Fruit fly (Drosophila melanogaster) whole organism, embryonic: ENCODE results near the gene Vm26Aa.

Experiments
- Abd-B ChIP-seq: fragments of 200-800 bp; sonication (Bioruptor generic); optimal IDR thresholded peaks from 2 replicates; lab custom pipeline; 2018; ENCODE audit warnings: missing biosample characterization, mild to moderate bottlenecking, missing genetic modification characterization, moderate library complexity
- CG11093 ChIP-seq: fragments of 200-800 bp; sonication (Bioruptor generic); IDR thresholded peaks from 3 replicates; pipeline ENCODE4 v1.3.6; 2022; ENCODE audit warnings: missing biosample characterization, missing genetic modification characterization
- CG11456 ChIP-seq: fragments of 200-800 bp; sonication (Bioruptor generic); IDR thresholded peaks from 3 replicates; pipeline ENCODE4 v1.3.6; 2022; ENCODE audit warnings: missing biosample characterization, missing genetic modification characterization
- CG11560 ChIP-seq: fragments of 200-800 bp; sonication (Bioruptor generic); IDR thresholded peaks from 3 replicates; pipeline ENCODE4 v1.3.6; 2022; ENCODE audit warnings: missing biosample characterization, missing genetic modification characterization
- CG1233 ChIP-seq: fragments of 200-800 bp; sonication (Bioruptor generic); optimal IDR thresholded peaks from 4 replicates; lab custom pipeline; 2018; ENCODE audit warnings: missing biosample characterization, mild to moderate bottlenecking, missing genetic modification characterization
- CG13287 ChIP-seq: fragments of 200-800 bp; sonication (Bioruptor generic); IDR thresholded peaks from 2 replicates; pipeline ENCODE4 v1.3.6; 2022; ENCODE audit warnings: missing biosample characterization, missing genetic modification characterization; ENCODE audit not compliant: partially characterized antibody
- CG14667 ChIP-seq: fragments of 200-800 bp; sonication (Bioruptor generic); IDR thresholded peaks from 2 replicates; pipeline ENCODE4 v1.3.6; 2022; ENCODE audit warnings: missing biosample characterization, missing genetic modification characterization
- CG15479 ChIP-seq: fragments of 200-800 bp; sonication (Bioruptor generic); optimal IDR thresholded peaks from 3 replicates; lab custom pipeline; 2019; ENCODE audit warnings: missing biosample characterization, mild to moderate bottlenecking, missing genetic modification characterization, moderate library complexity
- CG15601 ChIP-seq: fragments of 200-800 bp; sonication (Bioruptor generic); optimal IDR thresholded peaks from 3 replicates; lab custom pipeline; 2019; ENCODE audit warnings: missing biosample characterization, mild to moderate bottlenecking, missing genetic modification characterization, moderate library complexity
- CG17612 ChIP-seq: fragments of 200-800 bp; sonication (Bioruptor generic); IDR thresholded peaks from 2 replicates; pipeline ENCODE4 v1.3.6; 2022; ENCODE audit warnings: missing biosample characterization, missing genetic modification characterization
- CG17912 ChIP-seq: fragments of 200-800 bp; sonication (Bioruptor generic); optimal IDR thresholded peaks from 2 replicates; lab custom pipeline; 2018; ENCODE audit warnings: missing biosample characterization, mild to moderate bottlenecking, missing genetic modification characterization
- CG2129 ChIP-seq: fragments of 200-800 bp; sonication (Bioruptor generic); IDR thresholded peaks from 2 replicates; pipeline ENCODE4 v1.3.6; 2022; ENCODE audit warnings: missing biosample characterization, missing genetic modification characterization; ENCODE audit not compliant: partially characterized antibody
- CG2889 ChIP-seq: fragments of 200-800 bp; sonication (Bioruptor generic); IDR thresholded peaks from 3 replicates; pipeline ENCODE4 v1.3.6; 2022; ENCODE audit warnings: missing biosample characterization, missing genetic modification characterization
- CG30403 ChIP-seq: fragments of 200-800 bp; sonication (Bioruptor generic); optimal IDR thresholded peaks from 3 replicates; lab custom pipeline; 2016; ENCODE audit warnings: missing biosample characterization, missing genetic modification characterization
- CG34422 ChIP-seq: fragments of 200-800 bp; sonication (Bioruptor generic); IDR thresholded peaks from 3 replicates; pipeline ENCODE4 v1.3.6; 2022; ENCODE audit warnings: missing biosample characterization, missing genetic modification characterization
- CG6254 ChIP-seq: fragments of 200-800 bp; sonication (Bioruptor generic); optimal IDR thresholded peaks from 3 replicates; lab custom pipeline; 2017; ENCODE audit warnings: mild to moderate bottlenecking, missing biosample characterization, missing genetic modification reagents, missing genetic modification characterization
- CG7357 ChIP-seq: fragments of 200-800 bp; sonication (Bioruptor generic); IDR thresholded peaks from 3 replicates; pipeline ENCODE4 v1.3.6; 2022; ENCODE audit warnings: missing biosample characterization, missing genetic modification characterization
- Fer3 ChIP-seq: fragments of 200-800 bp; sonication (Bioruptor generic); optimal IDR thresholded peaks from 2 replicates; lab custom pipeline; 2018; ENCODE audit warnings: missing biosample characterization, mild to moderate bottlenecking, missing genetic modification characterization, moderate library complexity
- Lim3 ChIP-seq: fragments of 200-800 bp; sonication (Bioruptor generic); IDR thresholded peaks from 2 replicates; pipeline ENCODE4 v1.3.6; 2022; ENCODE audit warnings: missing biosample characterization, missing genetic modification characterization
- Oaz ChIP-seq: fragments of 200-800 bp; sonication (Bioruptor generic); IDR thresholded peaks from 2 replicates; pipeline ENCODE4 v1.3.6; 2022; ENCODE audit warnings: missing biosample characterization, missing genetic modification characterization
- Ptx1 ChIP-seq: fragments of 200-800 bp; sonication (Bioruptor generic); IDR thresholded peaks from 2 replicates; pipeline ENCODE4 v1.3.6; 2022; ENCODE audit warnings: missing biosample characterization, missing genetic modification characterization
- Scr ChIP-seq: fragments of 200-800 bp; sonication (Bioruptor generic); IDR thresholded peaks from 2 replicates; pipeline ENCODE4 v1.3.6; 2022; ENCODE audit warnings: missing biosample characterization, missing genetic modification characterization; ENCODE audit not compliant: partially characterized antibody
- Spps ChIP-seq: fragments of 200-800 bp; sonication (Bioruptor generic); optimal IDR thresholded peaks from 2 replicates; lab custom pipeline; 2018; ENCODE audit warnings: missing biosample characterization, mild to moderate bottlenecking, missing genetic modification characterization
- TFAM ChIP-seq: fragments of 200-800 bp; sonication (Bioruptor generic); optimal IDR thresholded peaks from 2 replicates; lab custom pipeline; 2017; ENCODE audit warnings: missing biosample characterization, missing genetic modification characterization, inconsistent platforms
- abd-A ChIP-seq: fragments of 200-800 bp; sonication (Bioruptor generic); optimal IDR thresholded peaks from 3 replicates; lab custom pipeline; 2019; ENCODE audit warnings: missing biosample characterization, mild to moderate bottlenecking, missing genetic modification characterization, moderate library complexity
- ap ChIP-seq: fragments of 200-800 bp; sonication (Bioruptor generic); IDR thresholded peaks from 2 replicates; pipeline ENCODE4 v1.3.6; 2022; ENCODE audit warnings: missing biosample characterization, missing genetic modification characterization
- danr ChIP-seq: fragments of 200-800 bp; sonication (Bioruptor generic); IDR thresholded peaks from 2 replicates; pipeline ENCODE4 v1.3.6; 2022; ENCODE audit warnings: missing biosample characterization, missing genetic modification characterization
- dimm ChIP-seq: fragments of 200-800 bp; sonication (Bioruptor generic); IDR thresholded peaks from 2 replicates; pipeline ENCODE4 v1.3.6; 2022; ENCODE audit warnings: missing biosample characterization, missing genetic modification characterization
- disco-r ChIP-seq: fragments of 200-800 bp; sonication (Bioruptor generic); optimal IDR thresholded peaks from 2 replicates; lab custom pipeline; 2016; ENCODE audit warnings: missing biosample characterization, missing genetic modification characterization
- dmrt99B ChIP-seq: fragments of 200-800 bp; sonication (Bioruptor generic); optimal IDR thresholded peaks from 2 replicates; lab custom pipeline; 2018; ENCODE audit warnings: missing biosample characterization, mild to moderate bottlenecking, missing genetic modification characterization, moderate library complexity
- en ChIP-seq: fragments of 200-800 bp; sonication (Bioruptor generic); optimal IDR thresholded peaks from 2 replicates; lab custom pipeline; 2016; ENCODE audit warnings: missing biosample characterization, missing genetic modification characterization
- esg ChIP-seq: fragments of 200-800 bp; sonication (Bioruptor generic); conservative IDR thresholded peaks from 2 replicates; pipeline ENCODE4 v1.3.6; 2022; ENCODE audit warnings: missing biosample characterization, missing genetic modification characterization
- exex ChIP-seq: fragments of 200-800 bp; sonication (Bioruptor generic); optimal IDR thresholded peaks from 4 replicates; lab custom pipeline; 2018; ENCODE audit warnings: missing biosample characterization, mild to moderate bottlenecking, missing genetic modification characterization, moderate library complexity
- fu2 ChIP-seq: fragments of 200-800 bp; sonication (Bioruptor generic); optimal IDR thresholded peaks from 2 replicates; lab custom pipeline; 2016; ENCODE audit warnings: missing biosample characterization, missing genetic modification characterization
- grau ChIP-seq: fragments of 200-800 bp; optimal IDR thresholded peaks from 3 replicates; lab custom pipeline; 2019; ENCODE audit warnings: missing biosample characterization, mild to moderate bottlenecking, missing genetic modification characterization, moderate library complexity
- jumu ChIP-seq: fragments of 200-800 bp; sonication (Bioruptor generic); optimal IDR thresholded peaks from 3 replicates; lab custom pipeline; 2016; ENCODE audit warnings: missing biosample characterization, missing genetic modification characterization
- kah ChIP-seq: fragments of 200-800 bp; sonication (Bioruptor generic); optimal IDR thresholded peaks from 2 replicates; lab custom pipeline; 2018; ENCODE audit warnings: missing biosample characterization, mild to moderate bottlenecking, missing genetic modification characterization
- knrl ChIP-seq: fragments of 200-800 bp; sonication (Bioruptor generic); IDR thresholded peaks from 3 replicates; pipeline ENCODE4 v1.3.6; 2022; ENCODE audit warnings: missing biosample characterization, missing genetic modification characterization; ENCODE audit not compliant: partially characterized antibody
- luna ChIP-seq: fragments of 200-800 bp; sonication (Bioruptor generic); optimal IDR thresholded peaks from 2 replicates; lab custom pipeline; 2016; ENCODE audit warnings: missing biosample characterization, missing genetic modification characterization
- mirr ChIP-seq: fragments of 200-800 bp; sonication (Bioruptor generic); optimal IDR thresholded peaks from 3 replicates; lab custom pipeline; 2018; ENCODE audit warnings: missing biosample characterization, mild to moderate bottlenecking, missing genetic modification characterization
- salm ChIP-seq: fragments of 200-800 bp; sonication (Bioruptor generic); optimal IDR thresholded peaks from 2 replicates; lab custom pipeline; 2018; ENCODE audit warnings: missing biosample characterization, mild to moderate bottlenecking, missing genetic modification characterization
- sim ChIP-seq: fragments of 200-800 bp; sonication (Bioruptor generic); IDR thresholded peaks from 2 replicates; pipeline ENCODE4 v1.3.6; 2022; ENCODE audit warnings: missing biosample characterization, missing genetic modification characterization
- tap ChIP-seq: fragments of 200-800 bp; optimal IDR thresholded peaks from 3 replicates; lab custom pipeline; 2019; ENCODE audit warnings: missing biosample characterization, mild to moderate bottlenecking, missing genetic modification characterization, moderate library complexity
- tna ChIP-seq: fragments of 200-800 bp; sonication (Bioruptor generic); IDR thresholded peaks from 2 replicates; pipeline ENCODE4 v1.3.6; 2022; ENCODE audit warnings: missing biosample characterization, missing genetic modification characterization; ENCODE audit not compliant: partially characterized antibody
- toy ChIP-seq: fragments of 200-800 bp; sonication (Bioruptor generic); IDR thresholded peaks from 2 replicates; pipeline ENCODE4 v1.3.6; 2022; ENCODE audit warnings: missing biosample characterization, missing genetic modification characterization
- trh ChIP-seq: fragments of 200-800 bp; sonication (Bioruptor generic); optimal IDR thresholded peaks from 2 replicates; lab custom pipeline; 2016; ENCODE audit warnings: missing biosample characterization, missing genetic modification characterization
- tx ChIP-seq: fragments of 200-800 bp; sonication (Bioruptor generic); optimal IDR thresholded peaks from 2 replicates; lab custom pipeline; 2016; ENCODE audit warnings: missing biosample characterization, missing genetic modification characterization
- vvl ChIP-seq: fragments of 200-800 bp; sonication (Bioruptor generic); IDR thresholded peaks from 2 replicates; pipeline ENCODE4 v1.3.6; 2022; ENCODE audit warnings: missing biosample characterization, missing genetic modification characterization
- wek ChIP-seq: fragments of 200-800 bp; sonication (Bioruptor generic); optimal IDR thresholded peaks from 3 replicates; lab custom pipeline; 2018; ENCODE audit warnings: missing biosample characterization, mild to moderate bottlenecking, missing genetic modification characterization, moderate library complexity

Vm26Aa gene

DNA sequence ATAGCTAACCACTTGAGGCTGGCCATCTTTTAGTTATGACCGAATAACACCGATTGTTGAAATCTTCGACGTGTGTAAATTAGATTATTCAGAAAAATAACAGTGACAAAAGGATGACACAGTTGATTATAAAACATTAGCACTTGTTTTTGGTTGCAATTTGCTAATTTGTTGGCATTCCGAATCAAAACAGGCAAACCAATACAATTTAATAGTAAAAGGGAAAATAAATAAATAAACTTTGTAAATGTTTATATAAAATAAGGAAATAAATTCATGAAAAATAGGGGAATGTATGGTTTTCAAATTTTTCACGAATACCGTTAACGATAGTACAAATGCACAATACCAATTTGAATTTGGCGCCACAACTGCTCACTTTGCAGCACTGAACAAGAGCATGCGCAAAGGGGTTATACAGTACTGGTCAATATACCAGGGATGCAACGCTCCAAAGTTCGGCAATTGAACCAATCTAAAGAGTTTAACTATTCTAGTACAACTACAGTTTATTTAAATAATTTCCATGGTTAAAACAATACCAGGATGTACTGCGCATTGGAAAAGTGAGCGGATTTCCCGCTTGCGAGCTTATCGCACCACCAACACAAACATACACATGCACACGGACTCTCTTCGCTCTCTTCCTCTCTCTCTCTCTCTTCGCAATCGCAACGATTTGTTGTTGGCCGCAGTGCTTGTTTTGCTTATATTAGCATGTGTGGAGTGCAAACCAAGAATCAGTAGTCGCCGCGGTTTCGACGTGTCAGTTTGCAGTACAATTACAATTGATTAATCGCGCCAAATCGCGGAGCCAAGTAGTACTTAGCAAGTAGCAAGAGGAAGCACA, 16.7 kb downstream of the Vm26Aa start, which contains the start of the genes Sfp26Ad and Gpdh1 (continued):
- TF ChIP-seq en (GFP tag; lab: Kevin White, UChicago) (peak; percentile 67), CG11456 (GFP tag; lab: Robert Waterston, UW) (peak; percentile 87), grau (tag; lab: Kevin White, UChicago) (peak; percentile 66), CG13287 (peak; percentile 67), ap (GFP tag; lab: Robert Waterston, UW) (no peak), Abd-B (GFP tag; lab: Kevin White, UChicago) (peak; percentile 33), abd-A (tag; lab: Kevin White, UChicago) (no peak), Lim3 (GFP tag; lab: Robert Waterston, UW) (no peak), CG1233 (GFP tag; lab: Kevin White, UChicago) (peak; percentile 9), jumu (peak; percentile 87), knrl (peak; percentile 50; the same call in 1 of the 3 replicates), dimm (GFP tag; lab: Robert Waterston, UW) (no peak), salm (tag; lab: Kevin White, UChicago) (peak; percentile 60), CG11093 (GFP tag; lab: Robert Waterston, UW) (no peak), disco-r (peak; percentile 16), trh (GFP tag; lab: Kevin White, UChicago) (peak; percentile 65), Scr (peak; percentile 63), esg (GFP tag; lab: Robert Waterston, UW) (peak; percentile 28; the same call in 1 of the 2 replicates), tap (tag; lab: Kevin White, UChicago) (no peak), CG17612 (no peak), CG34422 (peak; percentile 60; the same call in 2 of the 3 replicates), tx (GFP tag; lab: Kevin White, UChicago) (peak; percentile 83), fu2 (GFP tag; lab: Kevin White, UChicago) (peak; percentile 54), toy (GFP tag; lab: Robert Waterston, UW) (no peak), Oaz (GFP tag; lab: Robert Waterston, UW) (no peak), danr (GFP tag; lab: Robert Waterston, UW) (no peak), sim (GFP tag; lab: Robert Waterston, UW) (peak; percentile 32; the same call in 1 of the 2 replicates), CG6254 (peak; percentile 2), Fer3 (tag; lab: Kevin White, UChicago) (peak; percentile 61), vvl (GFP tag; lab: Robert Waterston, UW) (peak; percentile 80), CG30403 (peak; percentile 83), luna (GFP tag; lab: Kevin White, UChicago) (peak; percentile 71), CG2889 (GFP tag; lab: Robert Waterston, UW) (0 out of 3 replicates have a peak, but pooled peaks have one; percentile 13), Spps (tag; lab: Kevin White, UChicago) (peak; percentile 11), CG7357 (GFP tag; lab: Robert Waterston, UW) (no peak), CG2129 (no peak), CG11560 (tag; lab: Robert Waterston, UW) (no peak), CG15601 (tag; lab: Kevin White, UChicago) (peak; percentile 69), kah (GFP tag; lab: Kevin White, UChicago) (peak; percentile 1), CG17912 (GFP tag; lab: Kevin White, UChicago) (peak; percentile 71), CG14667 (GFP tag; lab: Robert Waterston, UW) (peak; percentile 45), mirr (GFP tag; lab: Kevin White, UChicago) (peak; percentile 72), Ptx1 (GFP tag; lab: Robert Waterston, UW) (peak; percentile 53), tna (GFP tag; lab: Robert Waterston, UW) (no peak; the same call in 1 of the 2 replicates), exex (tag; lab: Kevin White, UChicago) (peak; percentile 66), wek (peak; percentile 99), dmrt99B (tag; lab: Kevin White, UChicago) (peak; percentile 55), CG15479 (peak; percentile 90), TFAM (GFP tag; lab: Kevin White, UChicago) (peak; percentile 22)
